Fruit fly (Drosophila melanogaster): ENCODE data around the gene hay.
A peak's percentile ranks its signal among the peaks of the same experiment; 100 is the strongest.

hay gene

DNA sequence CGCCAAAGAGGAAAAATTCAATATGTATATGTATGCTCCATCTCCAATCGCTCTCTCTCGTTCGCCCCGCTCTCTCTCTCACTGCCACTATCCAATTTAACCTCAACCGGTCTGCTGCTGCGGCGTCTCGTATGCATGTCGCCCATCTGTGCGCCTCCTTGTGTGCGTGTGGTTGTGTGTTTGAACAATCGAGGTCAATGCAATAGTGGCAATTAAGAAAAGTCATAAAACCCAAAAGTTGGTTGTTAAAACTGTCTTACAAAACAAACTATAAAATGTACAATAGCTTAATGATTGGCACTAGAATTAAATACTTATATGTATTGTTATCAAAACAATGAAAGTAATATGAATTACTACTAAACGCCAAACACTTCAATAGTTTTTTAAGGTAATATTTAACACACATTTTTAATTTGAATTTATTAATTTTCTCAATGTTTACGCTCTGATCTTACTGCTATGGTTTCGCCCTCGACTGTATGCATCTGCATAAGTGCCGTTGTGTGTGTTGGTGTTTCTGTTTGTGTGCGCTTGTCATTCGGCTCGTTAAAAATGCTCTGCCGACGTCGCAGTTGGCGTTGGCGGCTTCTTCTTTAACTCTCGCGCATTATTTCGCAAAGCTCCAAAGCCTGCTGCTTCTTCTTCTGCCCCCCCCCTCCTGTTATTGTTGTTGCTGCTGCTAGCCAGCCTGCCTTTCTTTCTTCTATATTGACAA is 34.7 kb downstream of the hay start (continued):
- TF ChIP-seq Mad (GFP tag; optimal IDR thresholded peaks at IDR 0.05) = peak; percentile 88
- peak in 1 of 2 experiments; percentile 41 for TF ChIP-seq Dfd (GFP tag; optimal IDR thresholded peaks at IDR 0.05)
- TF ChIP-seq wdn (GFP tag; IDR thresholded peaks at IDR 0.05) = peak; percentile 57; the same call in 1 of the 2 replicates
- TF ChIP-seq CG9609 (GFP tag; optimal IDR thresholded peaks at IDR 0.05) = peak; percentile 69
- TF ChIP-seq Kr (GFP tag; optimal IDR thresholded peaks at IDR 0.05) = peak; percentile 81
- peak; percentile 22 for TF ChIP-seq Dp (GFP tag; optimal IDR thresholded peaks at IDR 0.05)
- peak; percentile 81 for TF ChIP-seq HLH54F (GFP tag; optimal IDR thresholded peaks at IDR 0.05)
- TF ChIP-seq CG17328 (GFP tag; IDR thresholded peaks at IDR 0.05) = peak; percentile 90
- peak; percentile 73 for TF ChIP-seq CG1792 (GFP tag; optimal IDR thresholded peaks at IDR 0.05)
- no peak for TF ChIP-seq Bgb (GFP tag; IDR thresholded peaks at IDR 0.05; ENCODE audit: partially characterized antibody)
- TF ChIP-seq scrt (GFP tag; optimal IDR thresholded peaks at IDR 0.05) = peak; percentile 95
- TF ChIP-seq Med (GFP tag) = peak; percentile 98
- peak; percentile 88 for TF ChIP-seq H2.0 (GFP tag; IDR thresholded peaks at IDR 0.05)
- peak; percentile 70 for TF ChIP-seq CG4360 (GFP tag; IDR thresholded peaks at IDR 0.05)
- TF ChIP-seq wor (GFP tag; IDR thresholded peaks at IDR 0.05) = peak; percentile 91
- TF ChIP-seq vnd (GFP tag; IDR thresholded peaks at IDR 0.05; ENCODE audit: partially characterized antibody) = no peak
- TF ChIP-seq CG2199 (GFP tag; IDR thresholded peaks at IDR 0.05) = peak; percentile 41; the same call in 2 of the 3 replicates
- peak; percentile 98 for TF ChIP-seq sens (GFP tag)
- peak; percentile 84 for TF ChIP-seq CG31224 (GFP tag; IDR thresholded peaks at IDR 0.05)
- TF ChIP-seq prd (optimal IDR thresholded peaks at IDR 0.05) = no peak
- peak; percentile 94 for TF ChIP-seq prd (GFP tag; IDR thresholded peaks at IDR 0.05)
- peak; percentile 81 for TF ChIP-seq gsb (GFP tag; IDR thresholded peaks at IDR 0.05)
- TF ChIP-seq Lim3 (GFP tag; IDR thresholded peaks at IDR 0.05) = 0 out of 2 replicates have a peak, but pooled peaks have one; percentile 57
- no peak for TF ChIP-seq inv (GFP tag; IDR thresholded peaks at IDR 0.05; ENCODE audit: partially characterized antibody)
- peak; percentile 96 for TF ChIP-seq CG6689 (GFP tag; IDR thresholded peaks at IDR 0.05)
- TF ChIP-seq Adf1 (GFP tag; IDR thresholded peaks at IDR 0.05) = peak; percentile 85
- TF ChIP-seq tgo (GFP tag; IDR thresholded peaks at IDR 0.05) = peak; percentile 93
- TF ChIP-seq Nf-YC (tag; optimal IDR thresholded peaks at IDR 0.05) = peak; percentile 93
- TF ChIP-seq CG15011 (GFP tag; optimal IDR thresholded peaks at IDR 0.05) = peak; percentile 98
- peak; percentile 87 for TF ChIP-seq CG4730 (GFP tag; IDR thresholded peaks at IDR 0.05)
- TF ChIP-seq CG4617 (GFP tag; optimal IDR thresholded peaks at IDR 0.05; ENCODE audit: borderline replicate concordance) = peak; percentile 74
- TF ChIP-seq CG6272 (GFP tag; IDR thresholded peaks at IDR 0.05) = peak; percentile 74
- no peak for TF ChIP-seq bbx (GFP tag; IDR thresholded peaks at IDR 0.05; ENCODE audit: partially characterized antibody)
- peak; percentile 91 for TF ChIP-seq CG18764 (GFP tag; optimal IDR thresholded peaks at IDR 0.05)
- TF ChIP-seq zen2 (GFP tag; IDR thresholded peaks at IDR 0.05; ENCODE audit: partially characterized antibody) = no peak
- no peak for TF ChIP-seq tna (GFP tag; IDR thresholded peaks at IDR 0.05; ENCODE audit: partially characterized antibody)
- peak; percentile 75 for TF ChIP-seq E2f2 (GFP tag; IDR thresholded peaks at IDR 0.05)
- peak; percentile 99 for TF ChIP-seq Sox100B (GFP tag; optimal IDR thresholded peaks at IDR 0.05)
- TF ChIP-seq schlank (tag; optimal IDR thresholded peaks at IDR 0.05) = peak; percentile 84
- TF ChIP-seq Dip2 (GFP tag; IDR thresholded peaks at IDR 0.05) = peak; percentile 23; the same call in 1 of the 2 replicates
- TF ChIP-seq sim (GFP tag; IDR thresholded peaks at IDR 0.05) = peak; percentile 91
- peak; percentile 96 for TF ChIP-seq nom (GFP tag; optimal IDR thresholded peaks at IDR 0.05)
- TF ChIP-seq Rfx (GFP tag; IDR thresholded peaks at IDR 0.05) = peak; percentile 89
- peak; percentile 87 for TF ChIP-seq klu (GFP tag; IDR thresholded peaks at IDR 0.05)
- TF ChIP-seq salm (tag; optimal IDR thresholded peaks at IDR 0.05) = peak; percentile 97
- TF ChIP-seq CTCF (GFP tag; optimal IDR thresholded peaks at IDR 0.05) = peak; percentile 71
- peak; percentile 97 for TF ChIP-seq CG12299 (tag; optimal IDR thresholded peaks at IDR 0.05)
- no peak for TF ChIP-seq HLH4C (GFP tag; IDR thresholded peaks at IDR 0.05; ENCODE audit: partially characterized antibody)
- peak; percentile 94 for TF ChIP-seq CG10431 (GFP tag; optimal IDR thresholded peaks at IDR 0.05)
- TF ChIP-seq pzg (GFP tag; optimal IDR thresholded peaks at IDR 0.05) = no peak
- TF ChIP-seq CG8765 (GFP tag; IDR thresholded peaks at IDR 0.05) = peak; percentile 81
